Worm (Caenorhabditis elegans): Measurements from ENCODE around the gene Y81G3A.4.

DNA sequence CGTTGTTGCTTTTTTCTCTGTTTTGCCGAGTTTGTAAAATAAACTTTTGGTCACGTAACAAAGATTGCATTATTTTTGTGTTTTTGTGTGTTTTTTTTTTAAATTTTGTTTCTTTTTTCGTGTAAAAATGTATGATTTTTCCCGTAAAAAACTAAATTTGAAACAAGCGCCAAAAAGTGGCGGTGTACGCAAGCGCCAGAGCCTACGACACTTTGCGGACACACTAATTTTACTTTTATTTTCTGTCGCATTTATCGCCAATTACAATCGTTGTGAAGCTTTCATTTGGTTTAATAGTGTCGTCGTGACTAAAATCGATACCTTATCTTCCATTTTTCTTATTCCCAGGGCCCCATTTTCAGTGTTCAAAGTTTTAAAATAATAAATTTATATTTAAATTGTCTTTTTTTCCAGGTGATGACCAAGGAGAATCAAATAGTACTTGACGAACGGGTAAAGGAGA is 7.4 kb upstream of the Y81G3A.4 start, which contains the start of the genes Y81G3A.1 and gcn-2:
- TF ChIP-seq fkh-6 (tag; optimal IDR thresholded peaks at IDR 0.05) = no peak
- TF ChIP-seq Y22D7AL.16 (tag; optimal IDR thresholded peaks at IDR 0.05) = no peak
- no peak for TF ChIP-seq unc-3 (GFP tag; conservative IDR thresholded peaks at IDR 0.05)
- no peak for TF ChIP-seq unc-3 (tag; optimal IDR thresholded peaks at IDR 0.05)
- TF ChIP-seq pqm-1 (tag; optimal IDR thresholded peaks at IDR 0.05) = no peak
- TF ChIP-seq ceh-22 (tag; optimal IDR thresholded peaks at IDR 0.05) = no peak
- TF ChIP-seq unc-86 (tag; optimal IDR thresholded peaks at IDR 0.05) = no peak
- TF ChIP-seq C08G9.2 (tag; optimal IDR thresholded peaks at IDR 0.05) = no peak
- no peak for TF ChIP-seq sox-4 (tag; optimal IDR thresholded peaks at IDR 0.05)
- no peak for TF ChIP-seq ceh-18 (tag; optimal IDR thresholded peaks at IDR 0.05)
- TF ChIP-seq ceh-2 (tag; optimal IDR thresholded peaks at IDR 0.05) = no peak
- no peak for TF ChIP-seq nhr-232 (tag; optimal IDR thresholded peaks at IDR 0.05)
- no peak for TF ChIP-seq ama-1 (optimal IDR thresholded peaks at IDR 0.05)
- no peak for TF ChIP-seq pha-4 (tag; optimal IDR thresholded peaks at IDR 0.05)
